Fruit fly (Drosophila melanogaster): ENCODE measurements around the gene CG12539.

- TF ChIP-seq usp (GFP tag; optimal IDR thresholded peaks at IDR 0.05) (no peak), EcR (GFP tag; optimal IDR thresholded peaks at IDR 0.05) (no peak), Dll (optimal IDR thresholded peaks at IDR 0.05) (no peak), CG8478 (optimal IDR thresholded peaks at IDR 0.05) (no peak)
Observed at dm6 chrX:14836425-14836824, 8.1 kb downstream of the CG12539 start, which contains the start of gene CG14410.
